Fruit fly (Drosophila melanogaster) Kc167 (cell line): ENCODE data around the gene moi.

Source experiments
- Myc ChIP-seq: fragments of >200 bp; optimal IDR thresholded peaks from 2 replicates; lab custom pipeline; 2017; ENCODE audit warnings: missing external identifiers
- Sin3A ChIP-seq: fragments of >200 bp; optimal IDR thresholded peaks from 2 replicates; lab custom pipeline; 2018; ENCODE audit warnings: missing external identifiers
- h ChIP-seq: fragments of >200 bp; optimal IDR thresholded peaks from 3 replicates; lab custom pipeline; 2018; ENCODE audit warnings: missing external identifiers
- psq ChIP-seq: fragments of >200 bp; optimal IDR thresholded peaks from 2 replicates; lab custom pipeline; 2017; ENCODE audit warnings: missing external identifiers

dm6 chr3R:18243000-18243399, 12.3 kb upstream of the moi start:
- TF ChIP-seq Myc (lab: Kevin White, UChicago) (no peak), Sin3A (lab: Kevin White, UChicago) (no peak), h (lab: Kevin White, UChicago) (no peak), psq (lab: Kevin White, UChicago) (no peak)
